Fruit fly (Drosophila melanogaster) whole organism, embryonic: ENCODE measurements around the gene CG6470.

Source experiments
- Bdp1 ChIP-seq: fragments of 200-800 bp; sonication (Bioruptor generic); optimal IDR thresholded peaks from 3 replicates; lab custom pipeline; 2016; ENCODE audit warnings: missing biosample characterization, missing genetic modification characterization
- CG12104 ChIP-seq: fragments of 200-800 bp; sonication (Bioruptor generic); optimal IDR thresholded peaks from 3 replicates; lab custom pipeline; 2016; ENCODE audit warnings: missing biosample characterization, missing genetic modification characterization
- CG12219 ChIP-seq: fragments of 200-800 bp; sonication (Bioruptor generic); optimal IDR thresholded peaks from 3 replicates; lab custom pipeline; 2018; ENCODE audit warnings: missing biosample characterization, mild to moderate bottlenecking, missing genetic modification characterization
- CG12236 ChIP-seq: fragments of 200-800 bp; sonication (Bioruptor generic); optimal IDR thresholded peaks from 2 replicates; lab custom pipeline; 2016; ENCODE audit warnings: missing biosample characterization, missing genetic modification characterization
- CG12659 ChIP-seq: fragments of 200-800 bp; sonication (Bioruptor generic); optimal IDR thresholded peaks from 3 replicates; lab custom pipeline; 2017; ENCODE audit warnings: mild to moderate bottlenecking, missing biosample characterization, missing genetic modification reagents, missing genetic modification characterization
- CG12942 ChIP-seq: fragments of 200-800 bp; sonication (Bioruptor generic); optimal IDR thresholded peaks from 3 replicates; lab custom pipeline; 2016; ENCODE audit warnings: missing biosample characterization, missing genetic modification characterization
- CG13287 ChIP-seq: fragments of 200-800 bp; sonication (Bioruptor generic); IDR thresholded peaks from 2 replicates; pipeline ENCODE4 v1.3.6; 2022; ENCODE audit warnings: missing biosample characterization, missing genetic modification characterization; ENCODE audit not compliant: partially characterized antibody
- CG13296 ChIP-seq: fragments of 200-800 bp; sonication (Bioruptor generic); optimal IDR thresholded peaks from 3 replicates; lab custom pipeline; 2018; ENCODE audit warnings: missing biosample characterization, mild to moderate bottlenecking, missing genetic modification characterization
- CG13775 ChIP-seq: fragments of 200-800 bp; sonication (Bioruptor generic); optimal IDR thresholded peaks from 3 replicates; lab custom pipeline; 2017; ENCODE audit warnings: missing biosample characterization, mild to moderate bottlenecking, missing genetic modification characterization
- CG17328 ChIP-seq: fragments of 200-800 bp; sonication (Bioruptor generic); IDR thresholded peaks from 2 replicates; pipeline ENCODE4 v1.3.6; 2022; ENCODE audit warnings: missing biosample characterization, missing genetic modification characterization
- CG17829 ChIP-seq: fragments of 200-800 bp; optimal IDR thresholded peaks from 2 replicates; lab custom pipeline; 2019; ENCODE audit warnings: missing biosample characterization, mild to moderate bottlenecking, missing genetic modification characterization, moderate library complexity
- CG32767 ChIP-seq: fragments of 200-800 bp; sonication (Bioruptor generic); IDR thresholded peaks from 2 replicates; pipeline ENCODE4 v1.3.6; 2022; ENCODE audit warnings: missing biosample characterization, missing genetic modification characterization
- CG34224 ChIP-seq: fragments of 200-800 bp; sonication (Bioruptor generic); IDR thresholded peaks from 3 replicates; pipeline ENCODE4 v1.3.6; 2022; ENCODE audit warnings: missing biosample characterization, missing genetic modification characterization; ENCODE audit not compliant: partially characterized antibody
- CG4617 ChIP-seq: fragments of 200-800 bp; sonication (Bioruptor generic); optimal IDR thresholded peaks from 3 replicates; lab custom pipeline; 2016; ENCODE audit warnings: missing biosample characterization, missing genetic modification characterization, borderline replicate concordance
- CG4707 ChIP-seq: fragments of 200-800 bp; sonication (Bioruptor generic); optimal IDR thresholded peaks from 2 replicates; lab custom pipeline; 2018; ENCODE audit warnings: missing biosample characterization, mild to moderate bottlenecking, missing genetic modification characterization, moderate library complexity
- CG7839 ChIP-seq: fragments of 200-800 bp; sonication (Bioruptor generic); optimal IDR thresholded peaks from 3 replicates; lab custom pipeline; 2018; ENCODE audit warnings: missing biosample characterization, mild to moderate bottlenecking, missing genetic modification characterization, moderate library complexity
- CG8765 ChIP-seq: fragments of 200-800 bp; sonication (Bioruptor generic); IDR thresholded peaks from 2 replicates; pipeline ENCODE4 v1.3.6; 2022; ENCODE audit warnings: missing biosample characterization, missing genetic modification characterization
- CG9817 ChIP-seq: fragments of 200-800 bp; sonication (Bioruptor generic); optimal IDR thresholded peaks from 2 replicates; lab custom pipeline; 2018; ENCODE audit warnings: missing biosample characterization, mild to moderate bottlenecking, missing genetic modification characterization, moderate library complexity
- Chrac-16 ChIP-seq: fragments of 200-800 bp; sonication (Bioruptor generic); optimal IDR thresholded peaks from 3 replicates; lab custom pipeline; 2016; ENCODE audit warnings: missing biosample characterization, missing genetic modification characterization
- CoRest ChIP-seq: fragments of 200-800 bp; sonication (Bioruptor generic); optimal IDR thresholded peaks from 3 replicates; lab custom pipeline; 2018; ENCODE audit warnings: missing biosample characterization, mild to moderate bottlenecking, missing genetic modification characterization, moderate library complexity
- Deaf1 ChIP-seq: fragments of 200-800 bp; optimal IDR thresholded peaks from 3 replicates; lab custom pipeline; 2019; ENCODE audit warnings: missing biosample characterization, mild to moderate bottlenecking, missing genetic modification characterization, moderate library complexity
- Dfd ChIP-seq, 2 experiments: fragments of >200 bp; optimal IDR thresholded peaks; 2 replicates each; lab custom pipeline; 2017; ENCODE audit warnings: missing biosample characterization in 2 of 2, missing genetic modification characterization in 2 of 2
- Doc2 ChIP-seq: fragments of 200-800 bp; sonication (Bioruptor generic); IDR thresholded peaks from 2 replicates; pipeline ENCODE4 v1.3.6; 2022; ENCODE audit warnings: missing biosample characterization, missing genetic modification characterization
- Dp ChIP-seq: fragments of 200-800 bp; sonication (Bioruptor generic); optimal IDR thresholded peaks from 2 replicates; lab custom pipeline; 2018; ENCODE audit warnings: missing biosample characterization, mild to moderate bottlenecking, missing genetic modification characterization, moderate library complexity
- E2f2 ChIP-seq: fragments of 200-800 bp; sonication (Bioruptor generic); IDR thresholded peaks from 2 replicates; pipeline ENCODE4 v1.3.6; 2022; ENCODE audit warnings: missing biosample characterization, missing genetic modification characterization
- Gug ChIP-seq: fragments of 200-800 bp; sonication (Bioruptor generic); IDR thresholded peaks from 4 replicates; pipeline ENCODE4 v1.3.6; 2022; ENCODE audit warnings: missing biosample characterization, missing genetic modification characterization
- Hand ChIP-seq: fragments of 200-800 bp; sonication (Bioruptor generic); optimal IDR thresholded peaks from 2 replicates; lab custom pipeline; 2017; ENCODE audit warnings: mild to moderate bottlenecking, missing biosample characterization, missing genetic modification reagents, missing genetic modification characterization
- Lim3 ChIP-seq: fragments of 200-800 bp; sonication (Bioruptor generic); IDR thresholded peaks from 2 replicates; pipeline ENCODE4 v1.3.6; 2022; ENCODE audit warnings: missing biosample characterization, missing genetic modification characterization
- MBD-R2 ChIP-seq: fragments of 200-800 bp; sonication (Bioruptor generic); IDR thresholded peaks from 2 replicates; pipeline ENCODE4 v1.3.6; 2022; ENCODE audit warnings: missing biosample characterization, missing genetic modification characterization
- NC2α ChIP-seq: fragments of 200-800 bp; sonication (Bioruptor generic); optimal IDR thresholded peaks from 2 replicates; lab custom pipeline; 2016; ENCODE audit warnings: missing biosample characterization, missing genetic modification characterization
- NC2β ChIP-seq: fragments of 200-800 bp; sonication (Bioruptor generic); optimal IDR thresholded peaks from 2 replicates; lab custom pipeline; 2016; ENCODE audit warnings: missing biosample characterization, missing genetic modification characterization
- Nf-YC ChIP-seq: fragments of 200-800 bp; optimal IDR thresholded peaks from 3 replicates; lab custom pipeline; 2019; ENCODE audit warnings: missing biosample characterization, mild to moderate bottlenecking, missing genetic modification characterization, moderate library complexity
- Scr ChIP-seq: fragments of 200-800 bp; sonication (Bioruptor generic); IDR thresholded peaks from 2 replicates; pipeline ENCODE4 v1.3.6; 2022; ENCODE audit warnings: missing biosample characterization, missing genetic modification characterization; ENCODE audit not compliant: partially characterized antibody
- az2 ChIP-seq: fragments of 200-800 bp; sonication (Bioruptor generic); optimal IDR thresholded peaks from 3 replicates; lab custom pipeline; 2016; ENCODE audit warnings: missing biosample characterization, missing genetic modification characterization
- dmrt11E ChIP-seq: fragments of 200-800 bp; sonication (Bioruptor generic); optimal IDR thresholded peaks from 3 replicates; lab custom pipeline; 2018; ENCODE audit warnings: missing biosample characterization, mild to moderate bottlenecking, missing genetic modification characterization, moderate library complexity
- dmrt99B ChIP-seq: fragments of 200-800 bp; sonication (Bioruptor generic); optimal IDR thresholded peaks from 2 replicates; lab custom pipeline; 2018; ENCODE audit warnings: missing biosample characterization, mild to moderate bottlenecking, missing genetic modification characterization, moderate library complexity
- fru ChIP-seq: fragments of >200 bp; optimal IDR thresholded peaks from 2 replicates; lab custom pipeline; 2017
- ham ChIP-seq: fragments of 200-800 bp; sonication (Bioruptor generic); IDR thresholded peaks from 2 replicates; pipeline ENCODE4 v1.3.6; 2022; ENCODE audit warnings: missing biosample characterization, missing genetic modification characterization
- her ChIP-seq: fragments of 200-800 bp; sonication (Bioruptor generic); optimal IDR thresholded peaks from 2 replicates; lab custom pipeline; 2016; ENCODE audit warnings: missing biosample characterization, missing genetic modification characterization
- ken ChIP-seq: fragments of 200-800 bp; sonication (Bioruptor generic); IDR thresholded peaks from 3 replicates; pipeline ENCODE4 v1.3.6; 2022; ENCODE audit warnings: missing biosample characterization, missing genetic modification characterization
- knrl ChIP-seq: fragments of 200-800 bp; sonication (Bioruptor generic); IDR thresholded peaks from 3 replicates; pipeline ENCODE4 v1.3.6; 2022; ENCODE audit warnings: missing biosample characterization, missing genetic modification characterization; ENCODE audit not compliant: partially characterized antibody
- lilli ChIP-seq: fragments of 200-800 bp; sonication (Bioruptor generic); optimal IDR thresholded peaks from 3 replicates; lab custom pipeline; 2016; ENCODE audit warnings: missing biosample characterization, missing genetic modification characterization
- lmd ChIP-seq: fragments of 200-800 bp; sonication (Bioruptor generic); IDR thresholded peaks from 2 replicates; pipeline ENCODE4 v1.3.6; 2022; ENCODE audit warnings: missing biosample characterization, missing genetic modification characterization
- nmo ChIP-seq: fragments of 200-800 bp; sonication (Bioruptor generic); optimal IDR thresholded peaks from 2 replicates; lab custom pipeline; 2018; ENCODE audit warnings: missing biosample characterization, mild to moderate bottlenecking, missing genetic modification characterization, moderate library complexity
- row ChIP-seq: fragments of 200-800 bp; sonication (Bioruptor generic); IDR thresholded peaks from 3 replicates; pipeline ENCODE4 v1.3.6; 2022; ENCODE audit warnings: missing biosample characterization, missing genetic modification characterization
- scrt ChIP-seq: fragments of 200-800 bp; sonication (Bioruptor generic); optimal IDR thresholded peaks from 2 replicates; lab custom pipeline; 2018; ENCODE audit warnings: missing biosample characterization, mild to moderate bottlenecking, missing genetic modification characterization, moderate library complexity
- trem ChIP-seq: fragments of 200-800 bp; optimal IDR thresholded peaks from 3 replicates; lab custom pipeline; 2019; ENCODE audit warnings: missing biosample characterization, mild to moderate bottlenecking, missing genetic modification characterization, moderate library complexity
- unpg ChIP-seq: fragments of 200-800 bp; sonication (Bioruptor generic); optimal IDR thresholded peaks from 3 replicates; lab custom pipeline; 2018; ENCODE audit warnings: missing biosample characterization, mild to moderate bottlenecking, missing genetic modification characterization, moderate library complexity
- yki ChIP-seq: fragments of >200 bp; optimal IDR thresholded peaks from 3 replicates; lab custom pipeline; 2018
- zen ChIP-seq: fragments of 200-800 bp; sonication (Bioruptor generic); optimal IDR thresholded peaks from 3 replicates; lab custom pipeline; 2018; ENCODE audit warnings: missing biosample characterization, mild to moderate bottlenecking, missing genetic modification characterization, moderate library complexity
- zen2 ChIP-seq: fragments of 200-800 bp; sonication (Bioruptor generic); IDR thresholded peaks from 3 replicates; pipeline ENCODE4 v1.3.6; 2022; ENCODE audit warnings: missing biosample characterization, missing genetic modification characterization; ENCODE audit not compliant: partially characterized antibody

Gene CG6470

DNA sequence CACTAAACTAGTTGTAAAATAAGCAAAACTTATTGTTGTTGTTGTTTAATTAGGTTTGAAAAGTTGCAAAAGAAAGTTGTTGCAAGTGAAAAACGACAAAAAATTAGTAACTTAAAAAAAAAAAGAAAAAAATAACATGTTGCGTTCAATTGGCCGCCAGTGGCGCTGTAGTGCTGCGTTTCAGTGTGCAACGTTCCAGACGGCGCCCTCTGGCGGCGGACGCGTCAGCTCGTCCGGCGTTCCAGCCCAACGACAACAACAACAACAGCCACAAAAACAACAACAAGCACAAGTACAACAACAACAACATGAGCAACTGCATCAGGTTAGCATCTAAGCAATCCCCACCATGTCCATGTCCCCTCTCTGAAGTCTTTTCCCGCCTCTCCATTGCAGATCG lies 2.7 kb upstream of the CG6470 start (continued):
- TF ChIP-seq zen (tag; lab: Kevin White, UChicago) = no peak
- TF ChIP-seq CG17328 = peak; percentile 52; the same call in 1 of the 2 replicates
- TF ChIP-seq scrt = no peak
- no peak for TF ChIP-seq Doc2 (GFP tag; lab: Robert Waterston, UW)
- peak; percentile 46 for TF ChIP-seq NC2β (GFP tag; lab: Kevin White, UChicago)
- peak; percentile 31; the same call in 1 of the 3 replicates for TF ChIP-seq row (GFP tag; lab: Robert Waterston, UW)
- TF ChIP-seq az2 (GFP tag; lab: Kevin White, UChicago) = peak; percentile 46
- TF ChIP-seq CG12219 = no peak
- TF ChIP-seq CG4617 (GFP tag; lab: Kevin White, UChicago) = no peak
- no peak for TF ChIP-seq Dp (GFP tag; lab: Kevin White, UChicago)
- TF ChIP-seq Gug (GFP tag; lab: Robert Waterston, UW) = no peak
- no peak for TF ChIP-seq Dfd (GFP tag; optimal IDR thresholded peaks at IDR 0.05; lab: Kevin White, UChicago)
- no peak for TF ChIP-seq CG12942 (GFP tag; lab: Kevin White, UChicago)
- peak; percentile 26 for TF ChIP-seq CG13296 (GFP tag; lab: Kevin White, UChicago)
- TF ChIP-seq nmo (GFP tag; lab: Kevin White, UChicago) = peak; percentile 47
- TF ChIP-seq lilli (GFP tag; lab: Kevin White, UChicago) = no peak
- TF ChIP-seq CG12236 (GFP tag; lab: Kevin White, UChicago) = no peak
- TF ChIP-seq knrl (GFP tag; lab: Robert Waterston, UW) = peak; percentile 33; the same call in 1 of the 3 replicates
- no peak for TF ChIP-seq CG8765
- peak; percentile 12 for TF ChIP-seq Bdp1 (GFP tag; lab: Kevin White, UChicago)
- TF ChIP-seq Lim3 (GFP tag; lab: Robert Waterston, UW) = no peak
- TF ChIP-seq unpg (GFP tag; lab: Kevin White, UChicago) = peak; percentile 29
- peak; percentile 5 for TF ChIP-seq dmrt11E (tag; lab: Kevin White, UChicago)
- no peak for TF ChIP-seq Deaf1
- TF ChIP-seq her (GFP tag; lab: Kevin White, UChicago) = no peak
- TF ChIP-seq Scr (GFP tag; lab: Robert Waterston, UW) = no peak
- TF ChIP-seq CoRest = peak; percentile 53
- TF ChIP-seq zen2 (GFP tag; lab: Robert Waterston, UW) = no peak
- TF ChIP-seq CG7839 (tag; lab: Kevin White, UChicago) = peak; percentile 45
- TF ChIP-seq dmrt99B (tag; lab: Kevin White, UChicago) = peak; percentile 37
- no peak for TF ChIP-seq CG32767 (GFP tag; lab: Robert Waterston, UW)
- no peak for TF ChIP-seq yki (lab: Kevin White, UChicago)
- TF ChIP-seq NC2α = no peak
- no peak for TF ChIP-seq fru (lab: Kevin White, UChicago)
- no peak for TF ChIP-seq CG34224
- no peak for TF ChIP-seq CG9817 (tag; lab: Kevin White, UChicago)
- TF ChIP-seq CG12104 (GFP tag; lab: Kevin White, UChicago) = no peak
- peak; percentile 5 for TF ChIP-seq CG4707 (GFP tag; lab: Kevin White, UChicago)
- TF ChIP-seq E2f2 (GFP tag; lab: Robert Waterston, UW) = peak; percentile 39; the same call in 1 of the 2 replicates
- peak; percentile 30 for TF ChIP-seq CG12659
- peak; percentile 48; the same call in 1 of the 2 replicates for TF ChIP-seq lmd (GFP tag; lab: Robert Waterston, UW)
- TF ChIP-seq CG17829 = peak; percentile 40
- no peak for TF ChIP-seq trem (tag; lab: Kevin White, UChicago)
- TF ChIP-seq CG13775 (GFP tag; lab: Kevin White, UChicago) = no peak
- no peak for TF ChIP-seq Hand (GFP tag; lab: Kevin White, UChicago)
- TF ChIP-seq ken (GFP tag; lab: Robert Waterston, UW) = peak; percentile 66; the same call in 2 of the 3 replicates
- no peak for TF ChIP-seq CG13287
- TF ChIP-seq ham (GFP tag; lab: Robert Waterston, UW) = no peak
- peak; percentile 41 for TF ChIP-seq Chrac-16 (GFP tag; lab: Kevin White, UChicago)
- TF ChIP-seq MBD-R2 (GFP tag; lab: Robert Waterston, UW) = peak; percentile 22; the same call in 1 of the 2 replicates
- TF ChIP-seq Nf-YC (tag; lab: Kevin White, UChicago) = peak; percentile 10
